Fruit fly (Drosophila melanogaster) whole organism, embryonic: ENCODE measurements around the gene CycG.

Experiments used
- ATbp ChIP-seq: fragments of 200-800 bp; sonication (Bioruptor generic); optimal IDR thresholded peaks from 2 replicates; lab custom pipeline; 2017; ENCODE audit warnings: missing biosample characterization, mild to moderate bottlenecking, missing genetic modification characterization, missing genetic modification reagents
- Awh ChIP-seq: fragments of 200-800 bp; sonication (Bioruptor generic); IDR thresholded peaks from 2 replicates; pipeline ENCODE4, ENCODE4 v1.3.6; 2022; ENCODE audit warnings: missing biosample characterization, missing genetic modification characterization
- Bgb ChIP-seq: fragments of 200-800 bp; sonication (Bioruptor generic); IDR thresholded peaks from 2 replicates; pipeline ENCODE4 v1.3.6; 2022; ENCODE audit warnings: missing biosample characterization, missing genetic modification characterization; ENCODE audit not compliant: partially characterized antibody
- CG11085 ChIP-seq: fragments of 200-800 bp; sonication (Bioruptor generic); IDR thresholded peaks from 2 replicates; pipeline ENCODE4 v1.3.6; 2022; ENCODE audit warnings: missing biosample characterization, missing genetic modification characterization
- CG11093 ChIP-seq: fragments of 200-800 bp; sonication (Bioruptor generic); IDR thresholded peaks from 3 replicates; pipeline ENCODE4 v1.3.6; 2022; ENCODE audit warnings: missing biosample characterization, missing genetic modification characterization
- CG11504 ChIP-seq: fragments of 200-800 bp; sonication (Bioruptor generic); optimal IDR thresholded peaks from 3 replicates; lab custom pipeline; 2019; ENCODE audit warnings: missing biosample characterization, mild to moderate bottlenecking, missing genetic modification characterization, moderate library complexity
- CG1233 ChIP-seq: fragments of 200-800 bp; sonication (Bioruptor generic); optimal IDR thresholded peaks from 4 replicates; lab custom pipeline; 2018; ENCODE audit warnings: missing biosample characterization, mild to moderate bottlenecking, missing genetic modification characterization
- CG13287 ChIP-seq: fragments of 200-800 bp; sonication (Bioruptor generic); IDR thresholded peaks from 2 replicates; pipeline ENCODE4 v1.3.6; 2022; ENCODE audit warnings: missing biosample characterization, missing genetic modification characterization; ENCODE audit not compliant: partially characterized antibody
- CG15601 ChIP-seq: fragments of 200-800 bp; sonication (Bioruptor generic); optimal IDR thresholded peaks from 3 replicates; lab custom pipeline; 2019; ENCODE audit warnings: missing biosample characterization, mild to moderate bottlenecking, missing genetic modification characterization, moderate library complexity
- CG2116 ChIP-seq: fragments of 200-800 bp; sonication (Bioruptor generic); optimal IDR thresholded peaks from 3 replicates; lab custom pipeline; 2018; ENCODE audit warnings: missing biosample characterization, mild to moderate bottlenecking, missing genetic modification characterization
- CG2199 ChIP-seq: fragments of 200-800 bp; sonication (Bioruptor generic); IDR thresholded peaks from 3 replicates; pipeline ENCODE4 v1.3.6; 2022; ENCODE audit warnings: missing biosample characterization, missing genetic modification characterization
- CG32767 ChIP-seq: fragments of 200-800 bp; sonication (Bioruptor generic); IDR thresholded peaks from 2 replicates; pipeline ENCODE4 v1.3.6; 2022; ENCODE audit warnings: missing biosample characterization, missing genetic modification characterization
- CG3281 ChIP-seq: fragments of 200-800 bp; sonication (Bioruptor generic); optimal IDR thresholded peaks from 3 replicates; lab custom pipeline; 2017; ENCODE audit warnings: missing biosample characterization, mild to moderate bottlenecking, missing genetic modification characterization
- CG4328 ChIP-seq: fragments of 200-800 bp; sonication (Bioruptor generic); optimal IDR thresholded peaks from 3 replicates; lab custom pipeline; 2017; ENCODE audit warnings: missing biosample characterization, missing genetic modification reagents, missing genetic modification characterization
- CG6765 ChIP-seq: fragments of 200-800 bp; sonication (Bioruptor generic); optimal IDR thresholded peaks from 3 replicates; lab custom pipeline; 2017; ENCODE audit warnings: missing biosample characterization, mild to moderate bottlenecking, missing genetic modification characterization
- CG7556 ChIP-seq: fragments of 200-800 bp; sonication (Bioruptor generic); optimal IDR thresholded peaks from 2 replicates; lab custom pipeline; 2017; ENCODE audit warnings: missing biosample characterization, mild to moderate bottlenecking, missing genetic modification characterization
- CG9215 ChIP-seq: fragments of 200-800 bp; sonication (Bioruptor generic); IDR thresholded peaks from 2 replicates; pipeline ENCODE4 v1.3.6; 2022; ENCODE audit warnings: missing biosample characterization, missing genetic modification characterization
- CG9609 ChIP-seq: fragments of 200-800 bp; sonication (Bioruptor generic); optimal IDR thresholded peaks from 3 replicates; lab custom pipeline; 2016; ENCODE audit warnings: missing biosample characterization, missing genetic modification characterization
- CG9727 ChIP-seq: fragments of 200-800 bp; sonication (Bioruptor generic); optimal IDR thresholded peaks from 3 replicates; lab custom pipeline; 2017; ENCODE audit warnings: missing biosample characterization, mild to moderate bottlenecking, missing genetic modification characterization
- CoRest ChIP-seq: fragments of 200-800 bp; sonication (Bioruptor generic); optimal IDR thresholded peaks from 3 replicates; lab custom pipeline; 2018; ENCODE audit warnings: missing biosample characterization, mild to moderate bottlenecking, missing genetic modification characterization, moderate library complexity
- D19A ChIP-seq: fragments of 200-800 bp; optimal IDR thresholded peaks from 3 replicates; lab custom pipeline; 2019; ENCODE audit warnings: missing biosample characterization, mild to moderate bottlenecking, missing genetic modification characterization, moderate library complexity
- Eip74EF ChIP-seq, 2 experiments: fragments of 200-800 bp in 1 of 2; fragments of >200 bp in 1 of 2; sonication (Bioruptor generic) in 1 of 2; optimal IDR thresholded peaks; 2 replicates each; lab custom pipeline; 2017 to 2019; ENCODE audit warnings: missing biosample characterization in 2 of 2, missing genetic modification characterization in 2 of 2, mild to moderate bottlenecking in 1 of 2, moderate library complexity in 1 of 2
- Gsc ChIP-seq: fragments of 200-800 bp; sonication (Bioruptor generic); IDR thresholded peaks from 2 replicates; pipeline ENCODE4 v1.3.6; 2022; ENCODE audit warnings: missing biosample characterization, missing genetic modification characterization
- H15 ChIP-seq: fragments of 200-800 bp; sonication (Bioruptor generic); IDR thresholded peaks from 3 replicates; pipeline ENCODE4 v1.3.6; 2022; ENCODE audit warnings: missing biosample characterization, missing genetic modification characterization
- Mad ChIP-seq: fragments of 200-800 bp; sonication (Bioruptor generic); optimal IDR thresholded peaks from 2 replicates; lab custom pipeline; 2016; ENCODE audit warnings: missing biosample characterization, missing genetic modification characterization
- Nf-YB ChIP-seq: fragments of 200-800 bp; sonication (Bioruptor generic); optimal IDR thresholded peaks from 3 replicates; lab custom pipeline; 2019; ENCODE audit warnings: missing biosample characterization, mild to moderate bottlenecking, missing genetic modification characterization, moderate library complexity
- Sry-β ChIP-seq: fragments of 200-800 bp; sonication (Bioruptor generic); optimal IDR thresholded peaks from 2 replicates; lab custom pipeline; 2018; ENCODE audit warnings: missing biosample characterization, mild to moderate bottlenecking, missing genetic modification characterization, moderate library complexity
- Trl ChIP-seq, 3 experiments: fragments of >200 bp in 2 of 3; fragments of 200-800 bp in 1 of 3; sonication (Bioruptor generic) in 1 of 3; optimal IDR thresholded peaks; 2 replicates in 1 of 3; 3 replicates in 2 of 3; lab custom pipeline; 2016 to 2017; ENCODE audit warnings: missing biosample characterization in 1 of 3, missing genetic modification characterization in 1 of 3
- ab ChIP-seq: fragments of 200-800 bp; sonication (Bioruptor generic); optimal IDR thresholded peaks from 2 replicates; lab custom pipeline; 2016; ENCODE audit warnings: missing biosample characterization, missing genetic modification characterization
- chinmo ChIP-seq: fragments of 200-800 bp; sonication (Bioruptor generic); IDR thresholded peaks from 4 replicates; pipeline ENCODE4 v1.3.6; 2022; ENCODE audit warnings: missing biosample characterization, missing genetic modification characterization; ENCODE audit not compliant: partially characterized antibody
- corto ChIP-seq: fragments of 200-800 bp; sonication (Bioruptor generic); optimal IDR thresholded peaks from 2 replicates; lab custom pipeline; 2016; ENCODE audit warnings: missing biosample characterization, mild to moderate bottlenecking, missing genetic modification characterization, moderate library complexity
- croc ChIP-seq: fragments of 200-800 bp; sonication (Bioruptor generic); conservative IDR thresholded peaks from 3 replicates; pipeline ENCODE4 v1.3.6; 2022; ENCODE audit warnings: missing biosample characterization, missing genetic modification characterization
- dm ChIP-seq: fragments of 200-800 bp; sonication (Bioruptor generic); optimal IDR thresholded peaks from 3 replicates; lab custom pipeline; 2016; ENCODE audit warnings: missing biosample characterization, missing genetic modification characterization
- dpn ChIP-seq, 2 experiments: fragments of 200-800 bp; sonication (Bioruptor generic); optimal IDR thresholded peaks; 3 replicates each; lab custom pipeline; 2016; ENCODE audit warnings: missing biosample characterization in 2 of 2, missing genetic modification characterization in 2 of 2
- ewg ChIP-seq: fragments of 200-800 bp; sonication (Bioruptor generic); optimal IDR thresholded peaks from 3 replicates; lab custom pipeline; 2017; ENCODE audit warnings: mild to moderate bottlenecking, missing biosample characterization, missing genetic modification reagents, missing genetic modification characterization
- exex ChIP-seq: fragments of 200-800 bp; sonication (Bioruptor generic); optimal IDR thresholded peaks from 4 replicates; lab custom pipeline; 2018; ENCODE audit warnings: missing biosample characterization, mild to moderate bottlenecking, missing genetic modification characterization, moderate library complexity
- fu2 ChIP-seq: fragments of 200-800 bp; sonication (Bioruptor generic); optimal IDR thresholded peaks from 2 replicates; lab custom pipeline; 2016; ENCODE audit warnings: missing biosample characterization, missing genetic modification characterization
- gfzf ChIP-seq: fragments of 200-800 bp; sonication (Bioruptor generic); optimal IDR thresholded peaks from 2 replicates; lab custom pipeline; 2016; ENCODE audit warnings: missing biosample characterization, mild to moderate bottlenecking, missing genetic modification characterization, moderate library complexity
- gro ChIP-seq: fragments of 200-800 bp; sonication (Bioruptor generic); optimal IDR thresholded peaks from 2 replicates; lab custom pipeline; 2016; ENCODE audit warnings: missing biosample characterization, missing genetic modification characterization
- h ChIP-seq: fragments of >200 bp; optimal IDR thresholded peaks from 2 replicates; lab custom pipeline; 2017
- hth ChIP-seq: fragments of >200 bp; optimal IDR thresholded peaks from 2 replicates; lab custom pipeline; 2017; ENCODE audit warnings: inconsistent platforms
- insv ChIP-seq, 2 experiments: fragments of 200-800 bp; sonication (Bioruptor generic); optimal IDR thresholded peaks; 3 replicates each; lab custom pipeline; 2016 to 2018; ENCODE audit warnings: missing biosample characterization in 2 of 2, missing genetic modification characterization in 2 of 2
- kni ChIP-seq: fragments of 200-800 bp; sonication (Bioruptor generic); optimal IDR thresholded peaks from 3 replicates; lab custom pipeline; 2017; ENCODE audit warnings: mild to moderate bottlenecking, missing biosample characterization, missing genetic modification reagents, missing genetic modification characterization
- lab ChIP-seq: fragments of 200-800 bp; sonication (Bioruptor generic); optimal IDR thresholded peaks from 3 replicates; lab custom pipeline; 2017; ENCODE audit warnings: missing biosample characterization, missing genetic modification characterization, mild to moderate bottlenecking, moderate library complexity, missing genetic modification reagents
- nmo ChIP-seq: fragments of 200-800 bp; sonication (Bioruptor generic); optimal IDR thresholded peaks from 2 replicates; lab custom pipeline; 2018; ENCODE audit warnings: missing biosample characterization, mild to moderate bottlenecking, missing genetic modification characterization, moderate library complexity
- pfk ChIP-seq: fragments of 200-800 bp; sonication (Bioruptor generic); optimal IDR thresholded peaks from 2 replicates; lab custom pipeline; 2018; ENCODE audit warnings: missing biosample characterization, mild to moderate bottlenecking, missing genetic modification characterization, moderate library complexity
- sens ChIP-seq: fragments of 200-800 bp; sonication (Bioruptor generic); peaks from one replicate; lab custom pipeline; 2016; ENCODE audit warnings: missing biosample characterization, missing genetic modification characterization
- ssp ChIP-seq: fragments of 200-800 bp; sonication (Bioruptor generic); IDR thresholded peaks from 2 replicates; pipeline ENCODE4 v1.3.6; 2022; ENCODE audit warnings: missing biosample characterization, missing genetic modification characterization
- wek ChIP-seq: fragments of 200-800 bp; sonication (Bioruptor generic); optimal IDR thresholded peaks from 3 replicates; lab custom pipeline; 2018; ENCODE audit warnings: missing biosample characterization, mild to moderate bottlenecking, missing genetic modification characterization, moderate library complexity
- zen ChIP-seq: fragments of 200-800 bp; sonication (Bioruptor generic); optimal IDR thresholded peaks from 3 replicates; lab custom pipeline; 2018; ENCODE audit warnings: missing biosample characterization, mild to moderate bottlenecking, missing genetic modification characterization, moderate library complexity

CycG gene

DNA sequence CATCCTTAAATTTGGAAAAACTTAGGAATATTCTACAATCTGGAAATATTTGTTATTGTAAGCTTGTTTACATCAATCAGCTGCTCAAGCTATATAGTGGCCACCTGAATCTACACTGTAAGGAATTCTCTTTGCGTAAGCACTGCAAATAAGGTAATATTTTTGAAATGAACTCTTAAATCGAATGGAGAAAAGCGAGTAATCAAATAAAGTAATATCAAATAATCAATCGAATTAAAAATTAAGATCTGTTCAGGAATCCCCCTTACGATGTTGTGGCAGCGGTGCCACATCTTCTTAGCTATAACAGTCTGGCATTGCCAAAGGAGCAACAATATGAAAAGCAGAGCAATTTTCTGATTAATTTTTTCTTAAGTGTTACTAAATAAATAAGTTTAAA lies 3.5 kb upstream of the CycG start, which contains the start of the genes Mnat9 and CG1792 (continued):
- TF ChIP-seq dm (GFP tag; lab: Kevin White, UChicago) (peak; percentile 97), wek (GFP tag; lab: Kevin White, UChicago) (peak; percentile 100), Eip74EF (GFP tag; optimal IDR thresholded peaks at IDR 0.05; lab: Kevin White, UChicago) (peak in 1 of 2 experiments; percentile 95), nmo (GFP tag; lab: Kevin White, UChicago) (peak; percentile 99), CG3281 (GFP tag; lab: Kevin White, UChicago) (peak; percentile 97), CG4328 (peak; percentile 89), CG7556 (GFP tag; lab: Kevin White, UChicago) (peak; percentile 94), Mad (GFP tag; lab: Kevin White, UChicago) (peak; percentile 96), ssp (GFP tag; lab: Robert Waterston, UW) (peak; percentile 95), Gsc (GFP tag; lab: Robert Waterston, UW) (peak; percentile 96), kni (peak; percentile 73), sens (GFP tag; lab: Kevin White, UChicago) (peak; percentile 100), gro (GFP tag; lab: Kevin White, UChicago) (peak; percentile 99), pfk (GFP tag; lab: Kevin White, UChicago) (peak; percentile 62), Bgb (no peak), ab (GFP tag; lab: Kevin White, UChicago) (peak; percentile 92), CG11093 (GFP tag; lab: Robert Waterston, UW) (peak; percentile 98), fu2 (GFP tag; lab: Kevin White, UChicago) (peak; percentile 99), CG11085 (GFP tag; lab: Robert Waterston, UW) (peak; percentile 99), croc (GFP tag; lab: Robert Waterston, UW) (peak; percentile 95), insv (GFP tag; optimal IDR thresholded peaks at IDR 0.05; lab: Kevin White, UChicago) (peak; percentile 23 to 65), CG2199 (peak; percentile 99), lab (GFP tag; lab: Kevin White, UChicago) (peak; percentile 99), CG11504 (tag; lab: Kevin White, UChicago) (peak; percentile 97), CoRest (peak; percentile 98), H15 (peak; percentile 99), dpn (GFP tag; optimal IDR thresholded peaks at IDR 0.05; lab: Kevin White, UChicago) (peak; percentile 99), CG1233 (GFP tag; lab: Kevin White, UChicago) (peak; percentile 99), D19A (tag; lab: Kevin White, UChicago) (peak; percentile 92), Trl (optimal IDR thresholded peaks at IDR 0.05; lab: Kevin White, UChicago) (no peak), Trl (GFP tag; optimal IDR thresholded peaks at IDR 0.05; lab: Kevin White, UChicago) (peak; percentile 99), zen (tag; lab: Kevin White, UChicago) (peak; percentile 98), CG32767 (GFP tag; lab: Robert Waterston, UW) (peak; percentile 98), Sry-β (GFP tag; lab: Kevin White, UChicago) (peak; percentile 68), gfzf (GFP tag; lab: Kevin White, UChicago) (peak; percentile 54), ATbp (GFP tag; lab: Kevin White, UChicago) (peak; percentile 97), corto (GFP tag; lab: Kevin White, UChicago) (peak; percentile 92), CG6765 (GFP tag; lab: Kevin White, UChicago) (peak; percentile 95), CG9215 (GFP tag; lab: Robert Waterston, UW) (peak; percentile 96), Awh (GFP tag; lab: Robert Waterston, UW) (peak; percentile 99), CG9609 (GFP tag; lab: Kevin White, UChicago) (peak; percentile 99), CG15601 (tag; lab: Kevin White, UChicago) (peak; percentile 95), chinmo (GFP tag; lab: Robert Waterston, UW) (no peak), CG13287 (GFP tag; lab: Robert Waterston, UW) (peak; percentile 55), Nf-YB (GFP tag; lab: Kevin White, UChicago) (peak; percentile 87), ewg (GFP tag; lab: Kevin White, UChicago) (peak; percentile 97), h (no peak), hth (lab: Kevin White, UChicago) (no peak), CG2116 (GFP tag; lab: Kevin White, UChicago) (peak; percentile 90), CG9727 (GFP tag; lab: Kevin White, UChicago) (peak; percentile 98), exex (peak; percentile 86)
